Fruit fly (Drosophila melanogaster): ENCODE results near the gene Ccp84Ag.

DNA sequence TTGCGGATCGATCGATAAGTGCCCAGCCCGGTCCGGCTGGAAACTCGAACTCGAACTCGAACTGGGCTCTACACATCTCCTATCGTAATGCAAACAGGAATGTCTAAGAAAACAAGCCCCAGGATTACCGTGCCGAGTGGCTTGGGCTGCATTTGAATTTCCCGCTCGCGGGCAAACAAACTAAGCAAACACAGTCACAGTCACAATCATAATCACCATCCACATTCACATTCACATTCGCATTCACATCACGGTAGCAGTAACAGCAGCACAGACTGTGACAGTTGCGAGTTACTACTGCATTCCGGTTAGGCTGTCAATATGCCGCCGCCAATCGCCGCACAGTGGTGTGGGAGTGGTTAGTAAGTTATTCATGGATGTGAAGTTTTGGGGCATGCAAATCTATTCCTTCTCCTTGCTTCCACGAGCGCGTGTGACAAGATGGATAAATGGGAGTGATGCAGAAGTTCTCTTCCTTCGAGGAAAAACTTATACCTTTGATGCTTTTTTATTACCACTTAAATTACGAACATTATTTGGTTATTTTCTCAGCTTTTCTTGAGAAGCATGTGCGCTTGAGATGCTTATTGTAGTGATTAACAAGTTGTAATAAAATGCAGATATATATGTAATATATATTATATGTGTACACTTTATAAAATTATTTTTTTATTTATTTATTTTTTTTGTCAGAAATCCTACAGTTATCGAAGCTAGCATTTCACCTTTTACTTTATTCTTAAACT is 22.0 kb upstream of the Ccp84Ag start:
- TF ChIP-seq psq (optimal IDR thresholded peaks at IDR 0.05) (no peak), h (optimal IDR thresholded peaks at IDR 0.05) (no peak), Sin3A (optimal IDR thresholded peaks at IDR 0.05) (no peak), Myc (optimal IDR thresholded peaks at IDR 0.05) (no peak), insv (optimal IDR thresholded peaks at IDR 0.05) (no peak), ttk (optimal IDR thresholded peaks at IDR 0.05) (no peak)

Data from Kc167 (cell line).